Worm (Caenorhabditis elegans): Measurements from ENCODE around the gene sap-49.

The sap-49 gene

ce11 chrII:8057911-8058310 lies 22.3 kb upstream of the sap-49 start:
- TF ChIP-seq nhr-12 (tag; optimal IDR thresholded peaks at IDR 0.05) (no peak), nhr-11 (tag; optimal IDR thresholded peaks at IDR 0.05) (no peak), snpc-4 (tag; optimal IDR thresholded peaks at IDR 0.05) (no peak), mdl-1 (tag; optimal IDR thresholded peaks at IDR 0.05) (no peak), mab-5 (tag; optimal IDR thresholded peaks at IDR 0.05) (no peak), egl-27 (tag; optimal IDR thresholded peaks at IDR 0.05) (no peak), gmeb-1 (tag; optimal IDR thresholded peaks at IDR 0.05) (no peak), elt-1 (tag; optimal IDR thresholded peaks at IDR 0.05) (no peak), nhr-77 (tag; optimal IDR thresholded peaks at IDR 0.05) (no peak), nhr-237 (tag; optimal IDR thresholded peaks at IDR 0.05) (no peak), ceh-16 (tag; optimal IDR thresholded peaks at IDR 0.05) (no peak), nhr-21 (tag; optimal IDR thresholded peaks at IDR 0.05) (no peak), ceh-82 (tag; optimal IDR thresholded peaks at IDR 0.05) (no peak), nhr-23 (tag; optimal IDR thresholded peaks at IDR 0.05) (no peak), sma-9 (GFP tag; optimal IDR thresholded peaks at IDR 0.05) (no peak), sma-9 (tag; optimal IDR thresholded peaks at IDR 0.05) (no peak), lin-11 (tag; optimal IDR thresholded peaks at IDR 0.05) (no peak), lin-13 (GFP tag; optimal IDR thresholded peaks at IDR 0.05) (no peak), zag-1 (tag; optimal IDR thresholded peaks at IDR 0.05) (no peak), crh-2 (tag; optimal IDR thresholded peaks at IDR 0.05) (no peak)

ce11 chrII:8052850-8053249 lies 17.3 kb upstream of the sap-49 start, which contains the start of gene T05H10.4:
Gene T05H10.4, plus strand, starts transcription at chrII:8053150.
- TF ChIP-seq nhr-12 (tag; optimal IDR thresholded peaks at IDR 0.05) (no peak), lsy-2 (tag; optimal IDR thresholded peaks at IDR 0.05) (no peak), nhr-77 (tag; optimal IDR thresholded peaks at IDR 0.05) (no peak)

ce11 chrII:8052172-8052571 lies 16.6 kb upstream of the sap-49 start:
- TF ChIP-seq fos-1 (tag; optimal IDR thresholded peaks at IDR 0.05), result no peak
- TF ChIP-seq unc-39 (tag; optimal IDR thresholded peaks at IDR 0.05), result no peak
- TF ChIP-seq nhr-129 (tag; optimal IDR thresholded peaks at IDR 0.05), result no peak
- no peak for TF ChIP-seq aly-2 (tag; optimal IDR thresholded peaks at IDR 0.05)
- no peak for TF ChIP-seq lin-13 (GFP tag; optimal IDR thresholded peaks at IDR 0.05)
- TF ChIP-seq gmeb-1 (tag; optimal IDR thresholded peaks at IDR 0.05), result no peak
- no peak for TF ChIP-seq mab-5 (tag; optimal IDR thresholded peaks at IDR 0.05)
- no peak for TF ChIP-seq skn-1 (tag; optimal IDR thresholded peaks at IDR 0.05)
- TF ChIP-seq nhr-11 (tag; optimal IDR thresholded peaks at IDR 0.05), result no peak
- no peak for TF ChIP-seq nhr-6 (tag; optimal IDR thresholded peaks at IDR 0.05)
- no peak for TF ChIP-seq nhr-21 (tag; optimal IDR thresholded peaks at IDR 0.05)
- no peak for TF ChIP-seq mbf-1 (tag; optimal IDR thresholded peaks at IDR 0.05)
- TF ChIP-seq nhr-237 (tag; optimal IDR thresholded peaks at IDR 0.05), result no peak
- no peak for TF ChIP-seq sem-4 (tag; optimal IDR thresholded peaks at IDR 0.05)
- TF ChIP-seq lsy-2 (tag; optimal IDR thresholded peaks at IDR 0.05), result no peak
- no peak for TF ChIP-seq nhr-23 (tag; optimal IDR thresholded peaks at IDR 0.05)
- no peak for TF ChIP-seq snpc-4 (tag; optimal IDR thresholded peaks at IDR 0.05)
- TF ChIP-seq nhr-12 (tag; optimal IDR thresholded peaks at IDR 0.05), result no peak
- no peak for TF ChIP-seq R02D3.7 (tag; optimal IDR thresholded peaks at IDR 0.05)

ce11 chrII:8051330-8051729 lies 15.8 kb upstream of the sap-49 start:
- TF ChIP-seq F13H6.1 (tag; optimal IDR thresholded peaks at IDR 0.05), result no peak
- TF ChIP-seq nhr-77 (tag; optimal IDR thresholded peaks at IDR 0.05), result no peak
- no peak for TF ChIP-seq nhr-6 (tag; optimal IDR thresholded peaks at IDR 0.05)
- no peak for TF ChIP-seq nhr-10 (tag; optimal IDR thresholded peaks at IDR 0.05)
- no peak for TF ChIP-seq nhr-25 (tag; optimal IDR thresholded peaks at IDR 0.05)
- no peak for TF ChIP-seq nhr-237 (tag; optimal IDR thresholded peaks at IDR 0.05)
- TF ChIP-seq C34F6.9 (tag; optimal IDR thresholded peaks at IDR 0.05), result no peak
- no peak for TF ChIP-seq alr-1 (tag; optimal IDR thresholded peaks at IDR 0.05)
- TF ChIP-seq sma-3 (GFP tag; optimal IDR thresholded peaks at IDR 0.05), result no peak
- TF ChIP-seq aly-2 (tag; optimal IDR thresholded peaks at IDR 0.05), result no peak
- TF ChIP-seq nhr-23 (tag; optimal IDR thresholded peaks at IDR 0.05), result no peak
- no peak for TF ChIP-seq elt-3 (tag; optimal IDR thresholded peaks at IDR 0.05)
- no peak for TF ChIP-seq lsy-2 (tag; optimal IDR thresholded peaks at IDR 0.05)
- no peak for TF ChIP-seq ZK546.5 (tag; optimal IDR thresholded peaks at IDR 0.05)
- no peak for TF ChIP-seq crh-2 (tag; optimal IDR thresholded peaks at IDR 0.05)
- TF ChIP-seq dmd-4 (tag; optimal IDR thresholded peaks at IDR 0.05), result no peak
- TF ChIP-seq nhr-12 (tag; optimal IDR thresholded peaks at IDR 0.05), result no peak
- TF ChIP-seq mdl-1 (tag; optimal IDR thresholded peaks at IDR 0.05), result no peak
- TF ChIP-seq nhr-21 (tag; optimal IDR thresholded peaks at IDR 0.05), result no peak
- TF ChIP-seq sma-9 (GFP tag; optimal IDR thresholded peaks at IDR 0.05), result no peak
- TF ChIP-seq sma-9 (tag; optimal IDR thresholded peaks at IDR 0.05), result no peak
